Worm (Caenorhabditis elegans): ENCODE data around the gene W02F12.8.

W02F12.8 gene

ce11 chrV:6697552-6697951 is 3.0 kb upstream of the W02F12.8 start, which contains the start of gene W02F12.2:
Gene W02F12.2, minus strand, starts transcription at chrV:6697652.
- TF ChIP-seq nhr-11 (tag; optimal IDR thresholded peaks at IDR 0.05), result no peak
- no peak for TF ChIP-seq daf-12 (tag; optimal IDR thresholded peaks at IDR 0.05)
- no peak for TF ChIP-seq tbx-2 (tag; optimal IDR thresholded peaks at IDR 0.05)
- TF ChIP-seq pha-4 (tag; optimal IDR thresholded peaks at IDR 0.05), result no peak
- no peak for TF ChIP-seq fkh-10 (GFP tag; optimal IDR thresholded peaks at IDR 0.05)
- TF ChIP-seq lin-39 (tag; optimal IDR thresholded peaks at IDR 0.05), result no peak
- no peak for TF ChIP-seq nhr-12 (tag; optimal IDR thresholded peaks at IDR 0.05)
- no peak for TF ChIP-seq nhr-43 (tag; optimal IDR thresholded peaks at IDR 0.05; ENCODE audit: poor library complexity, severe bottlenecking)
- no peak for TF ChIP-seq ZK546.5 (tag; optimal IDR thresholded peaks at IDR 0.05)
- TF ChIP-seq fos-1 (tag; optimal IDR thresholded peaks at IDR 0.05), result no peak
- no peak for TF ChIP-seq skn-1 (tag; optimal IDR thresholded peaks at IDR 0.05)
- no peak for TF ChIP-seq elt-3 (tag; optimal IDR thresholded peaks at IDR 0.05)
- no peak for TF ChIP-seq elt-1 (tag; optimal IDR thresholded peaks at IDR 0.05)

DNA sequence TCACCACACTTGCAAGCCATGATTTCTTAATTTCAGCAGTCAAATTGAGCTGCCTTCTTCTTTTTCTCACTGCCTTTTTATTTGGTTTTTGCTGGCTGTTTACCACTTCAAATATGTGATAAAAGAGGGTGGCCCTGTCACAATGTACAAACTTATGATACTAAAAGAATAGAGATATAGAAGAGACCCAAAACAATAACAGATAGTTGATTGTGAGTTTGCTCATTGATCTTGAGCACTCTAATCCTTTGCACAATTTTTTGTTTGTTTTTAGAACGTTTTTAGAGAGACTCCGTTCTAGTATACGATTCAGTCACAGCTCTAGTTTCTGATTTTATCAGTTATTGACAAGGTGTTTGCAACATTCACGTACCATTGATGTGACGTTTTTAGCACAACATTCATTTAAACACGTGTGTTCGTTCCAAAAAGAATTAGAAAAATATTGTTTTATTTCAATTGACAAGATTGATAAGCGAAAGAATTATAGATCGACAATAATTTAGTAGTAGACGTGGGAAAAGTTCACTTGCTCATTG is 2.7 kb downstream of the W02F12.8 start, which contains the start of gene mtl-1:
Gene mtl-1, minus strand, starts transcription at position 51 of the 539 bp plus-strand sequence.
- no peak for TF ChIP-seq nhr-12 (tag; optimal IDR thresholded peaks at IDR 0.05)
- TF ChIP-seq skn-1 (tag; optimal IDR thresholded peaks at IDR 0.05), result no peak
- no peak for TF ChIP-seq snpc-4 (tag; optimal IDR thresholded peaks at IDR 0.05)
- no peak for TF ChIP-seq lin-39 (tag; optimal IDR thresholded peaks at IDR 0.05)
- no peak for TF ChIP-seq unc-39 (tag; optimal IDR thresholded peaks at IDR 0.05)
- TF ChIP-seq unc-62 (GFP tag; optimal IDR thresholded peaks at IDR 0.05), result no peak
- TF ChIP-seq nhr-76 (tag; optimal IDR thresholded peaks at IDR 0.05), result no peak
- no peak for TF ChIP-seq nhr-23 (tag; optimal IDR thresholded peaks at IDR 0.05)
- peak; percentile 8 for TF ChIP-seq ama-1 (optimal IDR thresholded peaks at IDR 0.05)
- no peak for TF ChIP-seq ZK546.5 (tag; optimal IDR thresholded peaks at IDR 0.05)
- peak; percentile 53 for TF ChIP-seq elt-2 (tag; optimal IDR thresholded peaks at IDR 0.05)
- TF ChIP-seq pha-4 (tag; optimal IDR thresholded peaks at IDR 0.05), result peak; percentile 37
- TF ChIP-seq nfya-1 (tag; optimal IDR thresholded peaks at IDR 0.05; ENCODE audit: insufficient read depth), result no peak
- no peak for TF ChIP-seq zag-1 (tag; optimal IDR thresholded peaks at IDR 0.05)
- TF ChIP-seq fkh-10 (GFP tag; optimal IDR thresholded peaks at IDR 0.05), result no peak
- peak; percentile 84 for TF ChIP-seq pqm-1 (tag; optimal IDR thresholded peaks at IDR 0.05)

DNA sequence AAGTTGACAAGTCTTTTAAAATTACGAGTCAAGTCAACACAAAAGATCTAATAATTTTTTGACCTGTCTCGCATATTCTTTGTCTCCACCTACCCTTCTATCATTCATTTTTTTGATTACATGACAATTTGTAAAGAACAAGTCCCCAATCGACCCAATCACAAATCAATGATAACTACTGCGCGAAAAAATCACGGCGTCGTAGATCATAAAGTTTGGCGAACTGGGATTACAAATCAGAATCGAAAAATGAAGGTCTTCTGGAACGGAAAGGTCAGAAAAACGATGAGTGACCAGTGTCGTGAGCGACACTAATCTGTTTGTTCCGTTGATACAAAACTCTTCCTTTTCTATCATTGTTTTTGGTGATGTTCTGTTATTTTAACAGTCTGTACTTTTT is 4.5 kb downstream of the W02F12.8 start:
- TF ChIP-seq fkh-2 (tag; optimal IDR thresholded peaks at IDR 0.05) (no peak), lsy-12 (tag; optimal IDR thresholded peaks at IDR 0.05) (no peak), ZK546.5 (tag; optimal IDR thresholded peaks at IDR 0.05) (no peak), nhr-25 (tag; optimal IDR thresholded peaks at IDR 0.05) (peak; percentile 62), fos-1 (tag; optimal IDR thresholded peaks at IDR 0.05) (no peak)

DNA sequence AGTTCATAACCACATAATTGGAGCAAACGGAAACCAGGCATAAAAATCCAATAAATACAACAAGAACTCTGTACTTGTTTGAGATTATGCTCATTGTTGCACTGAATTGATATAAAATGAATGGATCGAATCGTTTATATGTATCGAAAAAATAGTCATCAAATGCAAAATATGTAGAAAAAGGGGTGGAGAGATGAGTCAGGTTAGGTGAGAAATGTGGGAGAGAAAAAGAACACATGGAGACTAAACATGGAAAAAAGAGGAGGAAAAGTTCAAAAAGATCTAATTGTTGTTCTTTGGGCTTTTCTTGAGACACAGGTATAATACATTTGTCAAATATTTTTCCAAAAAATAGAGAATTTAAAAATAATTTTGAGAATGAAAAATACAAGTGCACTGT is 6.2 kb downstream of the W02F12.8 start, which contains the start of gene K11G9.5:
Gene K11G9.5, minus strand, starts transcription at position 101 of the 400 bp plus-strand sequence.
- TF ChIP-seq nhr-28 (tag; optimal IDR thresholded peaks at IDR 0.05), result no peak
- TF ChIP-seq elt-2 (tag; optimal IDR thresholded peaks at IDR 0.05), result no peak
- no peak for TF ChIP-seq unc-39 (tag; optimal IDR thresholded peaks at IDR 0.05)
- no peak for TF ChIP-seq hmg-11 (tag; optimal IDR thresholded peaks at IDR 0.05)
- no peak for TF ChIP-seq eor-1 (tag; optimal IDR thresholded peaks at IDR 0.05)
- no peak for TF ChIP-seq nfya-1 (tag; optimal IDR thresholded peaks at IDR 0.05; ENCODE audit: insufficient read depth)
- no peak for TF ChIP-seq elt-1 (tag; optimal IDR thresholded peaks at IDR 0.05)
- TF ChIP-seq lin-15B (tag; optimal IDR thresholded peaks at IDR 0.05), result no peak

- no peak for TF ChIP-seq lsy-12 (tag; optimal IDR thresholded peaks at IDR 0.05)
- TF ChIP-seq tbx-2 (tag; optimal IDR thresholded peaks at IDR 0.05), result no peak
- TF ChIP-seq egl-27 (tag; optimal IDR thresholded peaks at IDR 0.05), result no peak
- TF ChIP-seq mdl-1 (tag; optimal IDR thresholded peaks at IDR 0.05), result no peak
- TF ChIP-seq mml-1 (tag; optimal IDR thresholded peaks at IDR 0.05), result no peak
- no peak for TF ChIP-seq unc-62 (GFP tag; optimal IDR thresholded peaks at IDR 0.05)
- no peak for TF ChIP-seq ama-1 (optimal IDR thresholded peaks at IDR 0.05)
- TF ChIP-seq fkh-2 (tag; optimal IDR thresholded peaks at IDR 0.05), result no peak
- no peak for TF ChIP-seq nhr-23 (tag; optimal IDR thresholded peaks at IDR 0.05)
- no peak for TF ChIP-seq zag-1 (tag; optimal IDR thresholded peaks at IDR 0.05)
- TF ChIP-seq elt-3 (tag; optimal IDR thresholded peaks at IDR 0.05), result no peak
- no peak for TF ChIP-seq snpc-4 (tag; optimal IDR thresholded peaks at IDR 0.05)
- TF ChIP-seq ceh-16 (tag; optimal IDR thresholded peaks at IDR 0.05), result no peak
- no peak for TF ChIP-seq egl-5 (tag; optimal IDR thresholded peaks at IDR 0.05)
- no peak for TF ChIP-seq ceh-82 (tag; optimal IDR thresholded peaks at IDR 0.05)
These were observed 8.6 kb downstream of the W02F12.8 start for ce11 chrV:6685963-6686362.
